Fruit fly (Drosophila melanogaster): Measurements from ENCODE around the gene CG44954.

CG44954 gene

dm6 chr3R:30621806-30622205 is at the start of gene CG44954:
TSS of gene CG44954 (minus strand) at chr3R:30621906.
- TF ChIP-seq Clk (GFP tag; optimal IDR thresholded peaks at IDR 0.05): no peak
- TF ChIP-seq pad (GFP tag; optimal IDR thresholded peaks at IDR 0.05): no peak
- TF ChIP-seq CG5204 (GFP tag; optimal IDR thresholded peaks at IDR 0.05): no peak
- TF ChIP-seq cic (GFP tag; optimal IDR thresholded peaks at IDR 0.05): no peak
- no peak for TF ChIP-seq CG11617 (GFP tag; optimal IDR thresholded peaks at IDR 0.05)
- TF ChIP-seq toe (GFP tag; optimal IDR thresholded peaks at IDR 0.05): no peak
- no peak for TF ChIP-seq Mnt (GFP tag; optimal IDR thresholded peaks at IDR 0.05)
- no peak for TF ChIP-seq CG7101 (tag; optimal IDR thresholded peaks at IDR 0.05)
- no peak for TF ChIP-seq CG7045 (GFP tag; optimal IDR thresholded peaks at IDR 0.05)
- no peak for TF ChIP-seq kay (GFP tag; ENCODE audit: borderline replicate concordance)
- TF ChIP-seq CG12768 (GFP tag; optimal IDR thresholded peaks at IDR 0.05): no peak
- TF ChIP-seq CG1620 (GFP tag; optimal IDR thresholded peaks at IDR 0.05): no peak
- TF ChIP-seq CG33017 (tag; optimal IDR thresholded peaks at IDR 0.05): no peak
- no peak for TF ChIP-seq CG14711 (tag; optimal IDR thresholded peaks at IDR 0.05)
- no peak for TF ChIP-seq bab1 (GFP tag; optimal IDR thresholded peaks at IDR 0.05)

- no peak for TF ChIP-seq ovo (GFP tag; optimal IDR thresholded peaks at IDR 0.05)
- TF ChIP-seq CG1620 (GFP tag; optimal IDR thresholded peaks at IDR 0.05): no peak
- TF ChIP-seq CG7045 (GFP tag; optimal IDR thresholded peaks at IDR 0.05): no peak
- TF ChIP-seq kay (GFP tag; ENCODE audit: borderline replicate concordance): peak; percentile 16
- TF ChIP-seq CG33017 (tag; optimal IDR thresholded peaks at IDR 0.05): no peak
- TF ChIP-seq Mnt (GFP tag; optimal IDR thresholded peaks at IDR 0.05): no peak
These were observed 28.0 kb upstream of the CG44954 start, which contains the start of gene CG34433 for dm6 chr3R:30649661-30650060. TSS of gene CG34433 (plus strand) at chr3R:30649961.

dm6 chr3R:30648851-30649250 is 27.1 kb upstream of the CG44954 start, which contains the start of gene CG34432:
TSS of gene CG34432 (plus strand) at chr3R:30649151.
- TF ChIP-seq kay (GFP tag; ENCODE audit: borderline replicate concordance) (no peak), CG11617 (GFP tag; optimal IDR thresholded peaks at IDR 0.05) (no peak), Hr96 (GFP tag; optimal IDR thresholded peaks at IDR 0.05) (no peak), CG7045 (GFP tag; optimal IDR thresholded peaks at IDR 0.05) (no peak), toe (GFP tag; optimal IDR thresholded peaks at IDR 0.05) (no peak), CG12768 (GFP tag; optimal IDR thresholded peaks at IDR 0.05) (no peak)

- no peak for TF ChIP-seq CG7101 (tag; optimal IDR thresholded peaks at IDR 0.05)
These were observed 26.7 kb upstream of the CG44954 start, which contains the start of gene PH4alphaPV for dm6 chr3R:30648451-30648850. TSS of gene PH4alphaPV (minus strand) at chr3R:30648551.

- TF ChIP-seq bab1 (GFP tag; optimal IDR thresholded peaks at IDR 0.05): no peak
- TF ChIP-seq cic (GFP tag; optimal IDR thresholded peaks at IDR 0.05): no peak
- no peak for TF ChIP-seq Mnt (GFP tag; optimal IDR thresholded peaks at IDR 0.05)
- TF ChIP-seq Crg-1 (GFP tag; optimal IDR thresholded peaks at IDR 0.05): no peak
- TF ChIP-seq CG33017 (tag; optimal IDR thresholded peaks at IDR 0.05): no peak
These were observed 24.1 kb upstream of the CG44954 start, which contains the start of gene CG31013 for dm6 chr3R:30645780-30646179. TSS of gene CG31013 (minus strand) at chr3R:30645880.

- TF ChIP-seq Hr96 (GFP tag; optimal IDR thresholded peaks at IDR 0.05): no peak
- no peak for TF ChIP-seq kay (GFP tag; ENCODE audit: borderline replicate concordance)
- TF ChIP-seq Mnt (GFP tag; optimal IDR thresholded peaks at IDR 0.05): no peak
- no peak for TF ChIP-seq Clk (GFP tag; optimal IDR thresholded peaks at IDR 0.05)
- TF ChIP-seq bab1 (GFP tag; optimal IDR thresholded peaks at IDR 0.05): no peak
- no peak for TF ChIP-seq CG14711 (tag; optimal IDR thresholded peaks at IDR 0.05)
- TF ChIP-seq CG7101 (tag; optimal IDR thresholded peaks at IDR 0.05): no peak
- no peak for TF ChIP-seq CG1620 (GFP tag; optimal IDR thresholded peaks at IDR 0.05)
- TF ChIP-seq CG11617 (GFP tag; optimal IDR thresholded peaks at IDR 0.05): no peak
- no peak for TF ChIP-seq CG33017 (tag; optimal IDR thresholded peaks at IDR 0.05)
- TF ChIP-seq Crg-1 (GFP tag; optimal IDR thresholded peaks at IDR 0.05): no peak
These were observed 21.5 kb upstream of the CG44954 start for dm6 chr3R:30643240-30643639.

dm6 chr3R:30628928-30629327 is 7.2 kb upstream of the CG44954 start, which contains the start of gene CG2267:
TSS of gene CG2267 (minus strand) at chr3R:30629028.
- no peak for TF ChIP-seq CG33017 (tag; optimal IDR thresholded peaks at IDR 0.05)
- no peak for TF ChIP-seq tj (GFP tag; optimal IDR thresholded peaks at IDR 0.05)

- TF ChIP-seq pad (GFP tag; optimal IDR thresholded peaks at IDR 0.05): peak; percentile 11
- TF ChIP-seq tj (GFP tag; optimal IDR thresholded peaks at IDR 0.05): no peak
- TF ChIP-seq CG5204 (GFP tag; optimal IDR thresholded peaks at IDR 0.05): no peak
These were observed 4.2 kb downstream of the CG44954 start for dm6 chr3R:30617457-30617856.
